Worm (Caenorhabditis elegans): ENCODE data around the gene ctns-1.

DNA sequence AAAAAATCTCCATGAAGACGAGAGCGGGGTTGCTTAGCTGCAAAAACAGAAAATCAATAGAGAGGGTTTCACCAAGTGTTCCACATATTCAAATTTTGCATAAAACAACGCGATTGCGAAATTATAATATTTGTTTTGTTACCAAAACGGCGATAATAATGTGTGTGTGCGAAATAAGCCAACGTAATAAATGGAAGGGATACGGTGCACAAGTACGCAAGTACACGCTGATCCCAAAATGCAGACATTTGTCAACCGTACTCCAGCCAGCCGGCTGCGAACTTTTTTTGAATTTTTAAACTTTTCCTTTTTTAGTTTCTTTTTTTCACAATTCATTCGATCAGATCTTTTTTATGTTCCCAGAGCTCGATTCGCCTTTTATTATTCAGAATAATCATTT is 11.9 kb downstream of the ctns-1 start, which contains the start of gene ire-1:
- TF ChIP-seq elt-3 (tag; optimal IDR thresholded peaks at IDR 0.05) = no peak
- TF ChIP-seq unc-62 (GFP tag; optimal IDR thresholded peaks at IDR 0.05) = no peak
- TF ChIP-seq ceh-39 (tag; optimal IDR thresholded peaks at IDR 0.05) = no peak
